Worm (Caenorhabditis elegans): ENCODE results near the gene cgp-1.

DNA sequence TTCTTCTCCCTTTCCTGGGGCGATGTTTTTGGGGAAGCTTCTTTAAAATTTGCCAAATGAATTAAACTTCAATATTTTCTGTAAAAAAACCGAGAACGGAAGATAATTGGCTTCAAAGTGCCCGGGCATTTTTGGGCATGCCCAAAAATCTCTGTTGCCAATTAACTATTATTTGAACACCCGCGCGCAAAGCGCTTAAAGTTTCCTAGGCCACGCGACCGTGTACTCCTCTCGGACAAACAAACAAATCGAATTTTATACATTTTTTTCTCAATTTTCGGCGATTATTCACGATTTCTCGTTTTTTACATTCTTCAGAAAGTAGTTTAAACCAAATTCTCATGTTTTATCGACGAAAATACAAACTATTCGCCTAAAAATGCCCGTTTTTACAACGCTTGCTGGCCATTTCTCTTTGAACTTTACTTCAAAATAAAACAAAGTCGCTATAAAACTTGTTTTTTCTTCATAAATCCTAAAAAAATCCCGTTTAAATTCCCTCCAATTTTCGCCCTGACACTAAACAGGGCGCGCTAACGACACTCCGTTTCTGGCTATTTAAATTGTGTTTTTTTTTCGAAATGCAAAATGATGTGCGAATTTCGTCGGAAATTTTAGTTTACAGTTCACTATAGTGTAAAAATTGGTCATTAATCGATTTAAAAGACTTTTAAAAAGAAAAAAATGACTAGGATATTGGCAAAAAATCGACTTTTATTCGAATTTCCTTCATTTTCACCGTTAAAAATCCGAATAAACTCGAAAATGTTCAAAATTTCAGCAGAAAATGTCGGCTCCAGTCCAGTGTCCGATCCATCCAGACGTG, 33.7 kb upstream of the cgp-1 start, which contains the start of gene ttb-1:
- TF ChIP-seq ztf-23 (GFP tag; IDR thresholded peaks at IDR 0.05) (peak; percentile 52; the same call in 1 of the 2 replicates), ztf-29 (GFP tag; IDR thresholded peaks at IDR 0.05) (peak; percentile 49; the same call in 1 of the 2 replicates), klf-2 (GFP tag; conservative IDR thresholded peaks at IDR 0.05) (no peak), cog-1 (tag; optimal IDR thresholded peaks at IDR 0.05) (no peak), flt-1 (GFP tag; IDR thresholded peaks at IDR 0.05) (peak; percentile 63; the same call in 1 of the 2 replicates), tab-1 (GFP tag; IDR thresholded peaks at IDR 0.05) (no peak; the same call in 1 of the 2 replicates)

Data from whole organism, midembryonic.